Worm (Caenorhabditis elegans) whole organism, L1 larva: Measurements from ENCODE around the gene R03G8.3.

Source experiments
- ceh-88 ChIP-seq: fragments of 200-800 bp; sonication (Bioruptor generic); IDR thresholded peaks from 2 replicates; pipeline ENCODE4 v1.3.6; 2022; ENCODE audit warnings: missing genetic modification characterization, missing compliant biosample characterization
- ces-1 ChIP-seq: fragments of 150-350 bp; optimal IDR thresholded peaks from 2 replicates; lab custom pipeline; 2014; ENCODE audit warnings: missing biosample characterization, missing genetic modification reagents, missing genetic modification characterization
- fkh-4 ChIP-seq: sonication (generic microtip); optimal IDR thresholded peaks from 2 replicates; lab custom pipeline; 2016; ENCODE audit warnings: missing compliant biosample characterization, missing genetic modification characterization, borderline replicate concordance
- nhr-76 ChIP-seq: sonication (generic microtip); optimal IDR thresholded peaks from 2 replicates; lab custom pipeline; 2017; ENCODE audit warnings: missing biosample characterization, missing genetic modification characterization
- pqm-1 ChIP-seq: sonication (generic microtip); optimal IDR thresholded peaks from 3 replicates; lab custom pipeline; 2017; ENCODE audit warnings: missing biosample characterization, missing genetic modification characterization
- sptf-1 ChIP-seq: fragments of 150-350 bp; optimal IDR thresholded peaks from 2 replicates; lab custom pipeline; 2014; ENCODE audit warnings: missing biosample characterization, missing genetic modification characterization
- unc-130 ChIP-seq: fragments of 150-350 bp; optimal IDR thresholded peaks from 2 replicates; lab custom pipeline; 2017; ENCODE audit warnings: missing biosample characterization, missing genetic modification characterization, inconsistent platforms

DNA sequence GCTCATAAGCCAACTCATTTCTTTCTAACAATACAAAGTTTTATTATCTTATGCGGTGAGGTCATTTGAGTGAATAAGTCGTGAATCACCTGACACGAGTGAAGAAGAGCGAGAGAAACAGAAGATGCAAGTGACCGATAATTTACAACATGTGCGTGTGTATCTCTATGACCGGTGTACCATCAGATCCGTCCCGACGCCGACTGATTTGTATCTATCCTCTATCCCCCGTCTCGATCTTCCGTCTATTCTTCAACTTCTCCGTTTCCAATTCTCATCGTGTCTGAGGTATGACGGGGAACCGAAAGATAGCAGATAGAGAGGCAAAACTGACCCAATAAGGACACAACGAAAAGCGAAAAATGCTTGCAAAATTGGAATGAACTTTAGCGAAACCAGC lies 50.7 kb downstream of the R03G8.3 start, which contains the start of gene F09A5.3:
- TF ChIP-seq nhr-76 (tag; lab: Kevin White, UChicago): no peak
- TF ChIP-seq fkh-4 (tag; lab: Kevin White, UChicago): no peak
- no peak for TF ChIP-seq sptf-1 (tag; lab: Kevin White, UChicago)
- TF ChIP-seq unc-130: peak; percentile 41
- TF ChIP-seq ceh-88 (GFP tag; lab: Robert Waterston, UW): no peak
- TF ChIP-seq pqm-1 (tag; lab: Kevin White, UChicago): no peak
- no peak for TF ChIP-seq ces-1 (GFP tag; lab: Kevin White, UChicago)
